Worm (Caenorhabditis elegans) whole organism, early embryonic: Measurements from ENCODE around the gene C50F4.8.

ENCODE experiments used
- F13C5.2 ChIP-seq: sonication (generic microtip); optimal IDR thresholded peaks from 2 replicates; lab custom pipeline; 2017; ENCODE audit warnings: mild to moderate bottlenecking, missing genetic modification characterization, inconsistent platforms, missing compliant biosample characterization
- ama-1 ChIP-seq: fragments of 150-350 bp; optimal IDR thresholded peaks from 2 replicates; lab custom pipeline; 2014
- ets-7 ChIP-seq: sonication (generic microtip); optimal IDR thresholded peaks from 2 replicates; lab custom pipeline; 2016; ENCODE audit warnings: missing genotype, missing genetic modification characterization, missing compliant biosample characterization
- flt-1 ChIP-seq: fragments of 200-800 bp; sonication (Bioruptor generic); IDR thresholded peaks from 2 replicates; pipeline ENCODE4 v1.3.6; 2022; ENCODE audit warnings: missing genetic modification characterization, missing compliant biosample characterization
- hmg-4 ChIP-seq: fragments of 200-800 bp; sonication (Bioruptor generic); optimal IDR thresholded peaks from 2 replicates; lab custom pipeline; 2018; ENCODE audit warnings: mild to moderate bottlenecking, missing genetic modification characterization, missing compliant biosample characterization
- scrt-1 ChIP-seq: fragments of 200-800 bp; sonication (Bioruptor generic); IDR thresholded peaks from 2 replicates; pipeline ENCODE4 v1.3.6; 2022; ENCODE audit warnings: missing genetic modification characterization, missing compliant biosample characterization
- sea-1 ChIP-seq: fragments of 200-800 bp; sonication (Bioruptor generic); conservative IDR thresholded peaks from 2 replicates; pipeline ENCODE4 v1.3.6; 2022; ENCODE audit warnings: missing genetic modification characterization, missing compliant biosample characterization
- tbx-11 ChIP-seq: fragments of 200-800 bp; sonication (Bioruptor generic); IDR thresholded peaks from 2 replicates; pipeline ENCODE4 v1.3.6; 2022; ENCODE audit warnings: missing genetic modification characterization, missing compliant biosample characterization
- tbx-37 ChIP-seq: fragments of 200-800 bp; sonication (Bioruptor generic); conservative IDR thresholded peaks from 2 replicates; pipeline ENCODE4 v1.3.6; 2022; ENCODE audit warnings: missing genetic modification reagents, missing genetic modification characterization, missing compliant biosample characterization
- tra-4 ChIP-seq: sonication (generic microtip); optimal IDR thresholded peaks from 2 replicates; lab custom pipeline; 2017; ENCODE audit warnings: missing genetic modification characterization, missing compliant biosample characterization

DNA sequence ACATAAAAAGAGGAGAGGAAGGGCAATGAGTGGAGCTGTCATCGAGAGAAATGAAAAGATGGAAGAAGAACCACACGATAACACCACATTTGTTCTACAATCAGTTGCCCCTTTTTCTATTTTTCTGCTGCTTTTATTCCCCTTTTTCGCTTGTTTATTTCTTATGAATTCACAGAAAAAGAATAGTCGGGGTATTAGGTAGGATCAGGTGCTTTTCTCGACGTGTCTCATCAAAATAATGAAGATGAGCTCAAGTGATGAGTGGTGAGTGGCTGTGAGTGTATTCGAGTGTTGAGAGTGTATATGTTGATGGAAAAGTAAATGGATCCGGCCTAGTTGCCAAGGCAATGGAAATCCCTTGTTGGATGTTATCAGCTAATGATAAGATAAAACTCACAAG lies 33.2 kb downstream of the C50F4.8 start:
- TF ChIP-seq ets-7 (tag; lab: Kevin White, UChicago) (no peak), ama-1 (no peak), F13C5.2 (no peak), sea-1 (GFP tag; lab: Robert Waterston, UW) (no peak), scrt-1 (GFP tag; lab: Robert Waterston, UW) (no peak), hmg-4 (GFP tag; lab: Kevin White, UChicago) (no peak), tbx-11 (GFP tag; lab: Robert Waterston, UW) (no peak), tra-4 (tag; lab: Kevin White, UChicago) (no peak), flt-1 (GFP tag; lab: Robert Waterston, UW) (no peak), tbx-37 (GFP tag; lab: Robert Waterston, UW) (no peak)
